Worm (Caenorhabditis elegans): Measurements from ENCODE around the gene egas-4.

The egas-4 gene

ce11 chrIV:7508850-7509249 lies 11.2 kb upstream of the egas-4 start:
- no peak for TF ChIP-seq lsy-12 (tag; optimal IDR thresholded peaks at IDR 0.05)
- TF ChIP-seq pqm-1 (tag; optimal IDR thresholded peaks at IDR 0.05) = no peak
- peak; percentile 61 for TF ChIP-seq pha-4 (tag; optimal IDR thresholded peaks at IDR 0.05)
- no peak for TF ChIP-seq lin-39 (tag; optimal IDR thresholded peaks at IDR 0.05)
- no peak for TF ChIP-seq nhr-25 (tag; optimal IDR thresholded peaks at IDR 0.05)
- no peak for TF ChIP-seq nhr-43 (tag; optimal IDR thresholded peaks at IDR 0.05; ENCODE audit: poor library complexity, severe bottlenecking)

DNA sequence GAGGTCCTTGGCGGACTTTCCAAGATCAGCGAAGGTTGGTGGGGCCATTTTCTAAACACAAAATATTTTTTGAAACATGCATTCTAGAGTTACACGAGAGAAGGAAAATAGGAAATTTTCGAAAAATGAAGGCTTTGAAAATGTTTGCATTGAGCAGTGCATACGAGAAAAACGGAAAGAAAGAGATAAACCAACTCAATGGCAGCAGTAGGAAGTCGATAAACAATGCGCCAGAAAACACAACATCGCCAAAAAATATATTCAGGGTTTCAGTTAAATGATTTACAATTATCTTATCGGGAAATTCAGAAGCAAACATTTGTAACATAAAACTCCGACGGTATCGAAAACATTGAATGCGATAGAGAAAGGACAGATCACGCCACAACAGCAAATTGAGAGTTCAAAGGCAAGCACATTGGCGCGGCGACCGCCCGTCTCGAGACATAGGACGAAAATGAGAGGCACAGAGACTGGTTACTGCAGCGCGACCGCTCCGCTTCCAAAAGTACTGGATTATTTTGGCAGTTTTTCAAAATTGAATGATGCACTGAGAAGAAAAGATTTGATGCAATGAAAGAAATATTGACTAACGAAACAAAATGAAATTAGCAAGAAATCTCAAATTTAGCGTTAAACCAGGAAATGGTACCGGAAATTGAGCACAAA lies 10.3 kb upstream of the egas-4 start, which contains the start of the genes vdac-1 and R05G6.5:
Gene vdac-1 (minus strand): TSS at position 51 of the 669 bp plus-strand sequence.
Gene R05G6.5 (plus strand): TSS at position 527 of the 669 bp plus-strand sequence.
- peak; percentile 56 for TF ChIP-seq nhr-76 (tag; optimal IDR thresholded peaks at IDR 0.05)
- peak; percentile 18 for TF ChIP-seq unc-62 (GFP tag; optimal IDR thresholded peaks at IDR 0.05)
- peak in 1 of 3 experiments; percentile 9 for TF ChIP-seq elt-3 (tag; optimal IDR thresholded peaks at IDR 0.05)
- TF ChIP-seq hmg-11 (tag; optimal IDR thresholded peaks at IDR 0.05) = peak; percentile 39
- TF ChIP-seq nhr-23 (tag; optimal IDR thresholded peaks at IDR 0.05) = peak; percentile 83
- TF ChIP-seq nfya-1 (tag; optimal IDR thresholded peaks at IDR 0.05; ENCODE audit: insufficient read depth) = peak; percentile 92
- TF ChIP-seq elt-1 (tag; optimal IDR thresholded peaks at IDR 0.05) = peak; percentile 9
- TF ChIP-seq lsy-12 (tag; optimal IDR thresholded peaks at IDR 0.05) = peak; percentile 66
- peak; percentile 41 for TF ChIP-seq pqm-1 (tag; optimal IDR thresholded peaks at IDR 0.05)
- peak; percentile 86 for TF ChIP-seq pha-4 (tag; optimal IDR thresholded peaks at IDR 0.05)
- no peak for TF ChIP-seq nhr-67 (tag; optimal IDR thresholded peaks at IDR 0.05)
- no peak for TF ChIP-seq mml-1 (tag; optimal IDR thresholded peaks at IDR 0.05)
- no peak for TF ChIP-seq ama-1 (optimal IDR thresholded peaks at IDR 0.05)
- TF ChIP-seq ZK546.5 (tag; optimal IDR thresholded peaks at IDR 0.05) = no peak
- no peak for TF ChIP-seq tbx-2 (tag; optimal IDR thresholded peaks at IDR 0.05)
- no peak for TF ChIP-seq sea-2 (GFP tag; optimal IDR thresholded peaks at IDR 0.05)
- TF ChIP-seq R02D3.7 (tag; optimal IDR thresholded peaks at IDR 0.05) = peak; percentile 75
- peak; percentile 90 for TF ChIP-seq lin-15B (tag; optimal IDR thresholded peaks at IDR 0.05)
- TF ChIP-seq jun-1 (tag; optimal IDR thresholded peaks at IDR 0.05) = peak; percentile 81
- peak; percentile 73 for TF ChIP-seq snpc-4 (tag; optimal IDR thresholded peaks at IDR 0.05)
- no peak for TF ChIP-seq aly-2 (tag; optimal IDR thresholded peaks at IDR 0.05)
- TF ChIP-seq ceh-28 (tag; optimal IDR thresholded peaks at IDR 0.05) = peak; percentile 42
- TF ChIP-seq mdl-1 (tag; optimal IDR thresholded peaks at IDR 0.05) = no peak
- TF ChIP-seq elt-2 (tag; optimal IDR thresholded peaks at IDR 0.05) = peak; percentile 87
- peak; percentile 84 for TF ChIP-seq nhr-25 (tag; optimal IDR thresholded peaks at IDR 0.05)
- TF ChIP-seq lin-39 (tag; optimal IDR thresholded peaks at IDR 0.05) = peak; percentile 76
- TF ChIP-seq nhr-43 (tag; optimal IDR thresholded peaks at IDR 0.05; ENCODE audit: poor library complexity, severe bottlenecking) = peak; percentile 77
- TF ChIP-seq egl-5 (tag; optimal IDR thresholded peaks at IDR 0.05) = peak; percentile 71
- no peak for TF ChIP-seq ceh-82 (tag; optimal IDR thresholded peaks at IDR 0.05)
- no peak for TF ChIP-seq nhr-237 (tag; optimal IDR thresholded peaks at IDR 0.05)

DNA sequence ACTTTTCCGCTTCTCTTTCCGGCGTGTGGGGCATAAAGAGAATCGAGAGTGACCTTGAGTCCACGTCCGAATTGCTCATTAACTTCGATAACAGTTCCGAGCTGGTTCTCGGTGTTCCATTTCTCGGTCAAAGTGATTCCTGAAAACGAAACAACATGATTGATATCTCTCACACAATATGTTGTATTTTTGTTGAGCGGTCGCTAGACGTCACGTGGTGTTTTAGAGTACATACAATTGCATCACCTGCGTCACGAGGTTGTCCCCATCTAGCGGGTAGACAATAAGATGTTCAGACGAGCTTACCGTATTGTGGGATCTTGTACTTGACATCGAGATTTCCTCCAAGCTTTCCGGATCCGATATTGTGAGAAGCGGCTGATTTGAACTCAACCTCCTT lies 9.7 kb upstream of the egas-4 start:
- TF ChIP-seq jun-1 (tag; optimal IDR thresholded peaks at IDR 0.05) (no peak), fkh-10 (GFP tag; optimal IDR thresholded peaks at IDR 0.05) (no peak), nhr-23 (tag; optimal IDR thresholded peaks at IDR 0.05) (peak; percentile 29), elt-3 (tag; optimal IDR thresholded peaks at IDR 0.05) (no peak), nhr-43 (tag; optimal IDR thresholded peaks at IDR 0.05; ENCODE audit: poor library complexity, severe bottlenecking) (peak; percentile 52), nhr-77 (tag; optimal IDR thresholded peaks at IDR 0.05) (no peak), elt-2 (tag; optimal IDR thresholded peaks at IDR 0.05) (peak; percentile 37), daf-12 (tag; optimal IDR thresholded peaks at IDR 0.05) (no peak), sea-2 (GFP tag; optimal IDR thresholded peaks at IDR 0.05) (no peak), ZK546.5 (tag; optimal IDR thresholded peaks at IDR 0.05) (no peak), nhr-28 (tag; optimal IDR thresholded peaks at IDR 0.05) (no peak), nhr-76 (tag; optimal IDR thresholded peaks at IDR 0.05) (no peak), nhr-11 (tag; optimal IDR thresholded peaks at IDR 0.05) (no peak), ceh-9 (tag; optimal IDR thresholded peaks at IDR 0.05) (no peak), nhr-67 (tag; optimal IDR thresholded peaks at IDR 0.05) (no peak), ceh-82 (tag; optimal IDR thresholded peaks at IDR 0.05) (no peak), fkh-2 (tag; optimal IDR thresholded peaks at IDR 0.05) (no peak), elt-1 (tag; optimal IDR thresholded peaks at IDR 0.05) (no peak), fos-1 (tag; optimal IDR thresholded peaks at IDR 0.05) (no peak), nhr-25 (tag; optimal IDR thresholded peaks at IDR 0.05) (peak; percentile 33), eor-1 (tag; optimal IDR thresholded peaks at IDR 0.05) (no peak), ztf-11 (tag; optimal IDR thresholded peaks at IDR 0.05) (no peak), zag-1 (tag; optimal IDR thresholded peaks at IDR 0.05) (no peak), hmg-11 (tag; optimal IDR thresholded peaks at IDR 0.05) (no peak), nhr-237 (tag; optimal IDR thresholded peaks at IDR 0.05) (no peak), lsy-12 (tag; optimal IDR thresholded peaks at IDR 0.05) (no peak), pqm-1 (tag; optimal IDR thresholded peaks at IDR 0.05) (no peak), egl-27 (tag; optimal IDR thresholded peaks at IDR 0.05) (no peak), ceh-16 (tag; optimal IDR thresholded peaks at IDR 0.05) (no peak), snpc-4 (tag; optimal IDR thresholded peaks at IDR 0.05) (no peak), R02D3.7 (tag; optimal IDR thresholded peaks at IDR 0.05) (no peak), ceh-28 (tag; optimal IDR thresholded peaks at IDR 0.05) (no peak), unc-62 (GFP tag; optimal IDR thresholded peaks at IDR 0.05) (no peak), mdl-1 (tag; optimal IDR thresholded peaks at IDR 0.05) (no peak), unc-39 (tag; optimal IDR thresholded peaks at IDR 0.05) (no peak), aly-2 (tag; optimal IDR thresholded peaks at IDR 0.05) (no peak), lin-15B (tag; optimal IDR thresholded peaks at IDR 0.05) (peak; percentile 23), lin-39 (tag; optimal IDR thresholded peaks at IDR 0.05) (no peak), ama-1 (optimal IDR thresholded peaks at IDR 0.05) (peak; percentile 83)
